Worm (Caenorhabditis elegans): Measurements from ENCODE around the gene F31E3.6.

DNA sequence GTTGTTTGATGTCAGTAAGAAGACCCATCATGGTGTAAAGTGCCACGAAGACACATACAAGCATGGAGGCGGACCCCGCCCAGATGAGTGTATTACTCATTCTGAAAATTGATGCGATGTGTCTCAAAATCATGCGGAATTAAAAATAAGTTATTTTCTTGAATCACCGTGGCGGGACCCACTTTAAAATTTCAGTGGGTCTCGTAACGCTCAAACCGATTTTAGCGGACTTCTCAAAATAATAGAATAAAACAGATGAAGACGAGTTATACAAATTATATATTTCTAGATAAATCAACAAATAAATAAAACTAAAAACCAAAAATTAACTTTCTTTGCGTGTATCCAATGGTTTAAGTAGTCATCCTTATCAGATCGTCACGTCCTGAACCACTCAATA lies 38.6 kb downstream of the F31E3.6 start, which contains the start of gene col-8:
- TF ChIP-seq pqm-1 (tag; optimal IDR thresholded peaks at IDR 0.05) (no peak), elt-2 (tag; optimal IDR thresholded peaks at IDR 0.05) (no peak), mec-3 (tag; optimal IDR thresholded peaks at IDR 0.05; ENCODE audit: borderline replicate concordance) (no peak), ama-1 (optimal IDR thresholded peaks at IDR 0.05) (no peak), nhr-11 (tag; optimal IDR thresholded peaks at IDR 0.05) (no peak), rnt-1 (tag; optimal IDR thresholded peaks at IDR 0.05) (no peak), sox-4 (tag; optimal IDR thresholded peaks at IDR 0.05) (no peak), ceh-9 (tag; optimal IDR thresholded peaks at IDR 0.05) (no peak), gmeb-2 (tag; optimal IDR thresholded peaks at IDR 0.05) (no peak), sox-2 (GFP tag; IDR thresholded peaks at IDR 0.05) (no peak), fax-1 (tag; optimal IDR thresholded peaks at IDR 0.05) (no peak), npax-4 (tag; optimal IDR thresholded peaks at IDR 0.05) (no peak), fkh-10 (GFP tag; optimal IDR thresholded peaks at IDR 0.05) (no peak), pha-2 (tag; optimal IDR thresholded peaks at IDR 0.05) (no peak)

Data from whole organism, late embryonic.